Fruit fly (Drosophila melanogaster): ENCODE measurements around the gene Rh7.

Gene Rh7

DNA sequence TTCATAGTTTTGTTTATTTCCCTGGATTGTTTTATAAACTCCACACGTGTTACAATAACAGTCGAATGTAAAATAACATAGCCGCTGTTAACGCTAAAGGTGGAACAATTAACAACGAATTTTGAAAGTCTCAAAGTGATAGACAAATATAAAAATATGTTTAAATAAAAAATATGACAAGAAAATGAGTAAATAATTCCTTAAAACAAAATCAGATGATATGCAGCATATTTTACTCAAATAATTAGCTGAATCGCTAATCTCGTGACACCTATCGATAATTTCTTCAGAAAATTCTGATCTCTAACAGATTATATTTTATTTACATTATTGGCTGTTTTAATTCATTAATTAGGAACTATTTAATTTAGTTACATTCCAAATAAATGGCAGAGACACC, 38.7 kb downstream of the Rh7 start, which contains the start of the genes CG5645 and Atg12:
TSS of gene CG5645 (minus strand) at position 77 of the 400 bp plus-strand sequence.
TSS of gene Atg12 (plus strand) at position 338 of the 400 bp plus-strand sequence.
- TF ChIP-seq Nf-YB (GFP tag; optimal IDR thresholded peaks at IDR 0.05) (no peak), CG5180 (GFP tag; optimal IDR thresholded peaks at IDR 0.05) (no peak), CG12071 (GFP tag; optimal IDR thresholded peaks at IDR 0.05) (no peak), Tbp (GFP tag; optimal IDR thresholded peaks at IDR 0.05) (no peak), CG11696 (GFP tag; IDR thresholded peaks at IDR 0.05) (no peak), CG10267 (tag; optimal IDR thresholded peaks at IDR 0.05) (peak; percentile 78), sqz (GFP tag; optimal IDR thresholded peaks at IDR 0.05) (no peak), D19B (GFP tag; optimal IDR thresholded peaks at IDR 0.05) (no peak), grn (GFP tag; optimal IDR thresholded peaks at IDR 0.05) (no peak), z (GFP tag; IDR thresholded peaks at IDR 0.05) (no peak), CG14860 (GFP tag; IDR thresholded peaks at IDR 0.05; ENCODE audit: partially characterized antibody) (peak; percentile 80), CG2678 (tag; optimal IDR thresholded peaks at IDR 0.05) (peak; percentile 46), hkb (optimal IDR thresholded peaks at IDR 0.05) (no peak), hkb (GFP tag; IDR thresholded peaks at IDR 0.05) (peak; percentile 61; the same call in 1 of the 2 replicates), CG17385 (GFP tag; optimal IDR thresholded peaks at IDR 0.05) (peak; percentile 37), ham (GFP tag; IDR thresholded peaks at IDR 0.05) (no peak), CG2129 (GFP tag; IDR thresholded peaks at IDR 0.05; ENCODE audit: partially characterized antibody) (peak; percentile 73), CG10979 (tag; optimal IDR thresholded peaks at IDR 0.05) (peak; percentile 74), gsb-n (tag; optimal IDR thresholded peaks at IDR 0.05) (peak; percentile 58), CG8281 (tag; optimal IDR thresholded peaks at IDR 0.05) (no peak), scrt (GFP tag; optimal IDR thresholded peaks at IDR 0.05) (no peak), Awh (GFP tag; IDR thresholded peaks at IDR 0.05) (peak; percentile 53; the same call in 1 of the 2 replicates), CG4282 (GFP tag; optimal IDR thresholded peaks at IDR 0.05) (no peak), ATbp (GFP tag; optimal IDR thresholded peaks at IDR 0.05) (peak; percentile 49), tll (GFP tag; optimal IDR thresholded peaks at IDR 0.05) (no peak), Dad (GFP tag; optimal IDR thresholded peaks at IDR 0.05) (no peak), Gsc (GFP tag; IDR thresholded peaks at IDR 0.05) (no peak), D19A (tag; optimal IDR thresholded peaks at IDR 0.05) (peak; percentile 65), CG17361 (GFP tag; IDR thresholded peaks at IDR 0.05) (peak; percentile 51; the same call in 2 of the 3 replicates), sug (tag; optimal IDR thresholded peaks at IDR 0.05) (peak; percentile 64), CG2712 (tag; optimal IDR thresholded peaks at IDR 0.05) (peak; percentile 80), Mrtf (GFP tag; IDR thresholded peaks at IDR 0.05) (no peak), sisA (GFP tag; IDR thresholded peaks at IDR 0.05) (peak; percentile 41; the same call in 1 of the 2 replicates), Trl (optimal IDR thresholded peaks at IDR 0.05) (no peak), Trl (GFP tag; optimal IDR thresholded peaks at IDR 0.05) (no peak), CG1529 (GFP tag; optimal IDR thresholded peaks at IDR 0.05) (no peak), az2 (GFP tag; optimal IDR thresholded peaks at IDR 0.05) (peak; percentile 49), Bdp1 (GFP tag; optimal IDR thresholded peaks at IDR 0.05) (no peak), CG32532 (GFP tag; IDR thresholded peaks at IDR 0.05) (peak; percentile 74; the same call in 1 of the 2 replicates), her (GFP tag; optimal IDR thresholded peaks at IDR 0.05) (no peak), zfh1 (GFP tag; IDR thresholded peaks at IDR 0.05) (peak; percentile 66; the same call in 2 of the 3 replicates), Meics (GFP tag; optimal IDR thresholded peaks at IDR 0.05) (peak; percentile 58), hb (GFP tag; IDR thresholded peaks at IDR 0.05; ENCODE audit: partially characterized antibody) (no peak), CG9727 (GFP tag; optimal IDR thresholded peaks at IDR 0.05) (peak; percentile 50), sob (GFP tag; IDR thresholded peaks at IDR 0.05) (peak; percentile 76), PHDP (tag; optimal IDR thresholded peaks at IDR 0.05) (peak; percentile 54), CG10147 (GFP tag; optimal IDR thresholded peaks at IDR 0.05) (peak; percentile 10), Spps (tag; optimal IDR thresholded peaks at IDR 0.05) (no peak), tup (GFP tag; optimal IDR thresholded peaks at IDR 0.05) (no peak), cato (GFP tag; optimal IDR thresholded peaks at IDR 0.05; ENCODE audit: borderline replicate concordance) (no peak), Dip3 (GFP tag; optimal IDR thresholded peaks at IDR 0.05) (no peak)

Data from whole organism, embryonic.